Worm (Caenorhabditis elegans) whole organism, L3 larva: ENCODE data around the gene nhx-1.

Experiments used
- elt-1 ChIP-seq: fragments of 150-350 bp; optimal IDR thresholded peaks from 2 replicates; lab custom pipeline; 2014; ENCODE audit warnings: missing biosample characterization, missing genetic modification characterization
- fkh-10 ChIP-seq: sonication (generic microtip); optimal IDR thresholded peaks from 2 replicates; lab custom pipeline; 2017; ENCODE audit warnings: missing biosample characterization, missing genetic modification reagents, missing genetic modification characterization
- nhr-237 ChIP-seq: fragments of 150-350 bp; optimal IDR thresholded peaks from 2 replicates; lab custom pipeline; 2014; ENCODE audit warnings: missing biosample characterization, missing genetic modification characterization
- nhr-76 ChIP-seq: fragments of 150-350 bp; sonication (generic microtip); optimal IDR thresholded peaks from 5 replicates; lab custom pipeline; 2014; ENCODE audit warnings: missing biosample characterization, missing genetic modification characterization
- nhr-77 ChIP-seq: fragments of 150-350 bp; optimal IDR thresholded peaks from 2 replicates; lab custom pipeline; 2014; ENCODE audit warnings: missing biosample characterization, missing genetic modification characterization
- pqm-1 ChIP-seq: fragments of 150-350 bp; optimal IDR thresholded peaks from 2 replicates; lab custom pipeline; 2017; ENCODE audit warnings: missing biosample characterization, missing genetic modification characterization, inconsistent platforms
- skn-1 ChIP-seq: fragments of 150-350 bp; optimal IDR thresholded peaks from 2 replicates; lab custom pipeline; 2014; ENCODE audit warnings: missing biosample characterization, missing genetic modification characterization
- unc-62 ChIP-seq: fragments of 150-350 bp; sonication (generic microtip); optimal IDR thresholded peaks from 4 replicates; lab custom pipeline; 2014; ENCODE audit warnings: missing biosample characterization, missing genetic modification reagents, missing genetic modification characterization
- ztf-11 ChIP-seq: fragments of 150-350 bp; optimal IDR thresholded peaks from 2 replicates; lab custom pipeline; 2014; ENCODE audit warnings: missing biosample characterization, missing genetic modification characterization

DNA sequence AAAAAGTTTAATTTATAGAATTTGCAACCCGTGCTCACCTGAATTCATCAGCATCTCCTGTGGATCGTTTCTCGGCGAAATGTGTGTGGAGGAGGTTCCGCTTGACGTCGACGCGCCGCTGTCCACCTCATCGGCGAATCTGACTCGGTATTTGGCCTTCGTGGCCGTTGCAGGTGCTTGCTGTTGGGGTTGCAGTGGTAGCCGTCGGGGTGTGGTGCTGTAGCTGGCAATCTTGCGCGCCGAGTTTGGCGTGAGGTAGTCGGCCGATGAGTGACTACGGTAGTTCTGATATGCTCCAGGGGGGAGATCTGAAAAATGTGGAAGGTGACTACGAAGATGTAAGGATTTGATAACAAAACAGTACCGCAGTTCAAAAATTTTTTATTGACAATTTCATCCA lies 24.1 kb upstream of the nhx-1 start:
- TF ChIP-seq nhr-237 (tag; lab: Kevin White, UChicago) (no peak), nhr-77 (tag; lab: Kevin White, UChicago) (no peak), pqm-1 (tag; lab: Kevin White, UChicago) (no peak), nhr-76 (tag; lab: Kevin White, UChicago) (no peak), elt-1 (tag; lab: Kevin White, UChicago) (no peak), fkh-10 (GFP tag; lab: Kevin White, UChicago) (no peak), skn-1 (tag; lab: Kevin White, UChicago) (no peak), ztf-11 (tag; lab: Kevin White, UChicago) (no peak), unc-62 (no peak)
